Worm (Caenorhabditis elegans) whole organism, L1 larva: ENCODE data around the gene ZK1098.6.

ENCODE experiments used
- C04F5.9 ChIP-seq: sonication (generic microtip); optimal IDR thresholded peaks from 2 replicates; lab custom pipeline; 2016; ENCODE audit warnings: missing genetic modification characterization, missing compliant biosample characterization
- C16A3.4 ChIP-seq: fragments of 150-350 bp; optimal IDR thresholded peaks from 2 replicates; lab custom pipeline; 2014; ENCODE audit warnings: missing biosample characterization, missing genetic modification characterization
- C34B4.2 ChIP-seq: sonication (generic microtip); optimal IDR thresholded peaks from 2 replicates; lab custom pipeline; 2017; ENCODE audit warnings: mild to moderate bottlenecking, missing genetic modification characterization, missing compliant biosample characterization
- aha-1 ChIP-seq: fragments of 150-350 bp; optimal IDR thresholded peaks from 2 replicates; lab custom pipeline; 2014; ENCODE audit warnings: missing biosample characterization, missing genetic modification characterization
- blmp-1 ChIP-seq: fragments of 150-350 bp; optimal IDR thresholded peaks from 2 replicates; lab custom pipeline; 2014; ENCODE audit warnings: missing biosample characterization, missing genetic modification characterization
- ceh-82 ChIP-seq, 3 experiments: fragments of 150-350 bp in 1 of 3; sonication (generic microtip) in 2 of 3; optimal IDR thresholded peaks; 2 replicates each; lab custom pipeline; 2014 to 2017; ENCODE audit warnings: missing biosample characterization in 3 of 3, missing genetic modification characterization in 3 of 3
- ceh-88 ChIP-seq: fragments of 200-800 bp; sonication (Bioruptor generic); IDR thresholded peaks from 2 replicates; pipeline ENCODE4 v1.3.6; 2022; ENCODE audit warnings: missing genetic modification characterization, missing compliant biosample characterization
- ceh-90 ChIP-seq: sonication (generic microtip); optimal IDR thresholded peaks from 2 replicates; lab custom pipeline; 2016; ENCODE audit warnings: missing genetic modification characterization, missing compliant biosample characterization
- ces-1 ChIP-seq: fragments of 150-350 bp; optimal IDR thresholded peaks from 2 replicates; lab custom pipeline; 2014; ENCODE audit warnings: missing biosample characterization, missing genetic modification reagents, missing genetic modification characterization
- efl-3 ChIP-seq: fragments of 200-800 bp; sonication (Bioruptor generic); optimal IDR thresholded peaks from 2 replicates; lab custom pipeline; 2018; ENCODE audit warnings: mild to moderate bottlenecking, missing genetic modification characterization, missing compliant biosample characterization
- egl-13 ChIP-seq: sonication (generic microtip); optimal IDR thresholded peaks from 2 replicates; lab custom pipeline; 2016; ENCODE audit warnings: missing genotype, missing genetic modification reagents, missing genetic modification characterization, missing compliant biosample characterization
- ets-5 ChIP-seq: fragments of 200-800 bp; sonication (Bioruptor generic); IDR thresholded peaks from 2 replicates; pipeline ENCODE4 v1.3.6; 2022; ENCODE audit warnings: missing genetic modification characterization, missing compliant biosample characterization
- grh-1 ChIP-seq: fragments of 200-800 bp; sonication (Bioruptor generic); IDR thresholded peaks from 2 replicates; pipeline ENCODE4 v1.3.6; 2022; ENCODE audit warnings: missing genetic modification reagents, missing genetic modification characterization, missing compliant biosample characterization
- hpl-2 ChIP-seq: fragments of 150-350 bp; optimal IDR thresholded peaks from 2 replicates; lab custom pipeline; 2014; ENCODE audit warnings: missing biosample characterization, missing genetic modification reagents, missing genetic modification characterization
- jun-1 ChIP-seq: fragments of 150-350 bp; optimal IDR thresholded peaks from 2 replicates; lab custom pipeline; 2014; ENCODE audit warnings: missing biosample characterization, missing genetic modification reagents, missing genetic modification characterization
- lin-13 ChIP-seq: fragments of 150-350 bp; optimal IDR thresholded peaks from 2 replicates; lab custom pipeline; 2014; ENCODE audit warnings: missing biosample characterization, missing genetic modification reagents, missing genetic modification characterization
- lin-14 ChIP-seq: fragments of 200-800 bp; sonication (Bioruptor generic); optimal IDR thresholded peaks from 2 replicates; lab custom pipeline; 2018; ENCODE audit warnings: mild to moderate bottlenecking, missing genetic modification characterization, moderate library complexity, missing compliant biosample characterization
- mef-2 ChIP-seq: fragments of 150-350 bp; optimal IDR thresholded peaks from 2 replicates; lab custom pipeline; 2014; ENCODE audit warnings: missing biosample characterization, missing genetic modification characterization
- nhr-11 ChIP-seq: fragments of 150-350 bp; optimal IDR thresholded peaks from 2 replicates; lab custom pipeline; 2014; ENCODE audit warnings: missing biosample characterization, missing genetic modification characterization
- nhr-12 ChIP-seq: sonication (generic microtip); optimal IDR thresholded peaks from 2 replicates; lab custom pipeline; 2017; ENCODE audit warnings: missing biosample characterization, missing genetic modification characterization
- nhr-20 ChIP-seq: sonication (generic microtip); optimal IDR thresholded peaks from 2 replicates; lab custom pipeline; 2016; ENCODE audit warnings: mild to moderate bottlenecking, missing genetic modification characterization, missing compliant biosample characterization
- nhr-237 ChIP-seq: fragments of 150-350 bp; optimal IDR thresholded peaks from 2 replicates; lab custom pipeline; 2014; ENCODE audit warnings: missing biosample characterization, missing genetic modification characterization
- nhr-76 ChIP-seq: sonication (generic microtip); optimal IDR thresholded peaks from 2 replicates; lab custom pipeline; 2017; ENCODE audit warnings: missing biosample characterization, missing genetic modification characterization
- nhr-77 ChIP-seq: fragments of 150-350 bp; optimal IDR thresholded peaks from 2 replicates; lab custom pipeline; 2014; ENCODE audit warnings: missing biosample characterization, missing genetic modification characterization
- nhr-85 ChIP-seq: sonication (generic microtip); peaks from one replicate; lab custom pipeline; 2016; ENCODE audit warnings: missing genetic modification characterization, inconsistent platforms, missing compliant biosample characterization
- nhr-90 ChIP-seq: sonication (generic microtip); optimal IDR thresholded peaks from 2 replicates; lab custom pipeline; 2016; ENCODE audit warnings: mild to moderate bottlenecking, missing genetic modification characterization, missing compliant biosample characterization; ENCODE audit not compliant: poor library complexity
- rnt-1 ChIP-seq: sonication (generic microtip); optimal IDR thresholded peaks from 2 replicates; lab custom pipeline; 2016; ENCODE audit warnings: mild to moderate bottlenecking, missing genetic modification characterization, moderate library complexity, missing compliant biosample characterization
- snu-23 ChIP-seq: sonication (generic microtip); optimal IDR thresholded peaks from 2 replicates; lab custom pipeline; 2016; ENCODE audit warnings: missing genetic modification characterization, missing compliant biosample characterization
- sptf-1 ChIP-seq: fragments of 150-350 bp; optimal IDR thresholded peaks from 2 replicates; lab custom pipeline; 2014; ENCODE audit warnings: missing biosample characterization, missing genetic modification characterization
- sup-37 ChIP-seq: fragments of 200-800 bp; sonication (Bioruptor generic); optimal IDR thresholded peaks from 2 replicates; lab custom pipeline; 2018; ENCODE audit warnings: mild to moderate bottlenecking, missing genetic modification characterization, missing compliant biosample characterization
- tbx-2 ChIP-seq: sonication (generic microtip); optimal IDR thresholded peaks from 2 replicates; lab custom pipeline; 2016; ENCODE audit warnings: missing genetic modification characterization, missing compliant biosample characterization
- unc-86 ChIP-seq: sonication (generic microtip); optimal IDR thresholded peaks from 2 replicates; lab custom pipeline; 2016; ENCODE audit warnings: missing genetic modification characterization, missing compliant biosample characterization
- vab-15 ChIP-seq: sonication (generic microtip); optimal IDR thresholded peaks from 2 replicates; lab custom pipeline; 2017; ENCODE audit warnings: missing genotype, mild to moderate bottlenecking, missing genetic modification characterization, missing compliant biosample characterization
- xbp-1 ChIP-seq: sonication (generic microtip); optimal IDR thresholded peaks from 2 replicates; lab custom pipeline; 2016; ENCODE audit warnings: missing genetic modification characterization, missing compliant biosample characterization
- zip-4 ChIP-seq: fragments of 200-800 bp; sonication (Bioruptor generic); optimal IDR thresholded peaks from 2 replicates; lab custom pipeline; 2018; ENCODE audit warnings: mild to moderate bottlenecking, missing genetic modification characterization, moderate library complexity, missing compliant biosample characterization
- ztf-4 ChIP-seq: fragments of 150-350 bp; optimal IDR thresholded peaks from 2 replicates; lab custom pipeline; 2014; ENCODE audit warnings: missing biosample characterization, missing genetic modification characterization

The ZK1098.6 gene

ce11 chrIII:9546016-9546659 is 19.2 kb downstream of the ZK1098.6 start, which contains the start of gene unc-16 (continued):
- no peak; the same call in 1 of the 2 replicates for TF ChIP-seq grh-1 (GFP tag; lab: Robert Waterston, UW)
- TF ChIP-seq ets-5 (GFP tag; lab: Robert Waterston, UW) = no peak
- TF ChIP-seq blmp-1 (tag; lab: Kevin White, UChicago) = peak; percentile 72
- TF ChIP-seq lin-14 = peak; percentile 95
- peak; percentile 44 for TF ChIP-seq mef-2
- TF ChIP-seq nhr-12 (tag; lab: Kevin White, UChicago) = no peak
- peak; percentile 67 for TF ChIP-seq aha-1 (tag; lab: Kevin White, UChicago)
- TF ChIP-seq ceh-82 (tag; optimal IDR thresholded peaks at IDR 0.05; lab: Kevin White, UChicago) = peak; percentile 78 to 92 (median 89)
- peak; percentile 90 for TF ChIP-seq lin-13 (GFP tag; lab: Kevin White, UChicago)
- TF ChIP-seq sup-37 (GFP tag; lab: Kevin White, UChicago) = peak; percentile 79
- TF ChIP-seq, all 84 proteins: peak for 62

ce11 chrIII:9556300-9556699 is 29.3 kb downstream of the ZK1098.6 start, which contains the start of gene ZK1098.11:
Gene ZK1098.11 (plus strand): TSS chrIII:9556600.
- TF ChIP-seq nhr-90 (tag; lab: Kevin White, UChicago) (no peak), C16A3.4 (tag; lab: Kevin White, UChicago) (no peak), efl-3 (no peak), ceh-88 (GFP tag; lab: Robert Waterston, UW) (no peak), C04F5.9 (tag; lab: Kevin White, UChicago) (no peak), nhr-77 (no peak), rnt-1 (tag; lab: Kevin White, UChicago) (no peak), C34B4.2 (no peak), nhr-85 (tag; lab: Kevin White, UChicago) (no peak)

ce11 chrIII:9558463-9558862 is 31.5 kb downstream of the ZK1098.6 start, which contains the start of gene C48B4.6:
Gene C48B4.6 (minus strand): TSS chrIII:9558563.
- TF ChIP-seq zip-4 (no peak), nhr-237 (tag; lab: Kevin White, UChicago) (no peak), ztf-4 (tag; lab: Kevin White, UChicago) (no peak), grh-1 (GFP tag; lab: Robert Waterston, UW) (no peak), sptf-1 (no peak), nhr-11 (tag; lab: Kevin White, UChicago) (no peak), nhr-90 (tag; lab: Kevin White, UChicago) (no peak)

ce11 chrIII:9559381-9559881 is 32.5 kb downstream of the ZK1098.6 start, which contains the start of gene C48B4.7:
Gene C48B4.7 (minus strand): TSS chrIII:9559431.
- TF ChIP-seq jun-1 (tag; lab: Kevin White, UChicago) = no peak
- TF ChIP-seq ztf-4 (tag; lab: Kevin White, UChicago) = no peak
- no peak for TF ChIP-seq ceh-90 (tag; lab: Kevin White, UChicago)

- TF ChIP-seq ces-1 (GFP tag; lab: Kevin White, UChicago) (no peak), tbx-2 (tag; lab: Kevin White, UChicago) (no peak), hpl-2 (GFP tag; lab: Kevin White, UChicago) (no peak), snu-23 (GFP tag; lab: Kevin White, UChicago) (no peak), nhr-237 (tag; lab: Kevin White, UChicago) (no peak), nhr-20 (tag; lab: Kevin White, UChicago) (no peak), xbp-1 (tag; lab: Kevin White, UChicago) (no peak), egl-13 (tag; lab: Kevin White, UChicago) (no peak), C16A3.4 (tag; lab: Kevin White, UChicago) (no peak), nhr-76 (tag; lab: Kevin White, UChicago) (no peak), vab-15 (tag; lab: Kevin White, UChicago) (no peak), unc-86 (tag; lab: Kevin White, UChicago) (no peak)
Measured at ce11 chrIII:9561158-9561557, 34.2 kb downstream of the ZK1098.6 start, which contains the start of gene C48B4.8. Gene C48B4.8 (minus strand): TSS chrIII:9561258.
